Worm (Caenorhabditis elegans) whole organism, L4/young adult: ENCODE data around the gene hrg-7.

Source experiments
- W03F9.2 ChIP-seq: fragments of 150-350 bp; optimal IDR thresholded peaks from 2 replicates; lab custom pipeline; 2014; ENCODE audit warnings: missing biosample characterization, missing genetic modification characterization
- dao-5 ChIP-seq: sonication (generic microtip); optimal IDR thresholded peaks from 2 replicates; lab custom pipeline; 2016; ENCODE audit warnings: missing genotype, missing genetic modification characterization, moderate library complexity, missing compliant biosample characterization
- him-1 ChIP-seq: sonication (generic microtip); optimal IDR thresholded peaks from 2 replicates; lab custom pipeline; 2016; ENCODE audit warnings: missing genotype, missing genetic modification reagents, missing genetic modification characterization, missing compliant biosample characterization

- TF ChIP-seq W03F9.2 (tag; lab: Kevin White, UChicago) (no peak), him-1 (tag; lab: Kevin White, UChicago) (no peak), dao-5 (tag; lab: Kevin White, UChicago) (no peak)
Measured at ce11 chrV:12701613-12702012, 40.2 kb upstream of the hrg-7 start.
